Worm (Caenorhabditis elegans): ENCODE data around the gene cpt-5.

cpt-5 gene

DNA sequence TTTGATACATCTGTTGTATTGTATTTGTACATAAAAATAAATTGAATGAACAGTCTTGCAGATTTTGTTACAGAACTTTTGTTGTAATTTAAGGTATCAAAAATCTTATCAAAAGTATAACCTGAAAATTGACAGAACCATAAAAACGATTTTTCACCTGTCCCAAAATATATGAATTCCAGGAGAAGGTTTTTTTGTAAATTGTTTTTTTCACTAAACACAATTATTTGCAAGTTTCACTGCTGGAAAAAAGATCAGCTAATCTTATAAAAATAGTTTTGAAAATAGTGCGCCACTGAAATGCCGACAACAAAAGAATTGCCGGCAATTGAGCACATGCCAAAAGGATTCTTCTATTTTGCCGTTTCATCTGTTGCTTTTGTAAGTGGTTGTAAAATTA is 29.8 kb upstream of the cpt-5 start, which contains the start of gene srx-130:
Gene srx-130 (plus strand): TSS at position 301 of the 400 bp plus-strand sequence.
- no peak for TF ChIP-seq nhr-77 (tag; optimal IDR thresholded peaks at IDR 0.05)
- no peak for TF ChIP-seq sea-2 (GFP tag; optimal IDR thresholded peaks at IDR 0.05)
- TF ChIP-seq nhr-67 (tag; optimal IDR thresholded peaks at IDR 0.05), result no peak
- TF ChIP-seq hmg-11 (tag; optimal IDR thresholded peaks at IDR 0.05), result no peak
- TF ChIP-seq fkh-10 (GFP tag; optimal IDR thresholded peaks at IDR 0.05), result no peak
- TF ChIP-seq skn-1 (tag; optimal IDR thresholded peaks at IDR 0.05), result no peak
- no peak for TF ChIP-seq egl-5 (tag; optimal IDR thresholded peaks at IDR 0.05)
- TF ChIP-seq ama-1 (optimal IDR thresholded peaks at IDR 0.05), result no peak
- TF ChIP-seq nhr-11 (tag; optimal IDR thresholded peaks at IDR 0.05), result no peak
- no peak for TF ChIP-seq mml-1 (tag; optimal IDR thresholded peaks at IDR 0.05)
- no peak for TF ChIP-seq snpc-4 (tag; optimal IDR thresholded peaks at IDR 0.05)
- TF ChIP-seq nfya-1 (tag; optimal IDR thresholded peaks at IDR 0.05; ENCODE audit: insufficient read depth), result no peak
- no peak for TF ChIP-seq jun-1 (tag; optimal IDR thresholded peaks at IDR 0.05)
- no peak for TF ChIP-seq nhr-76 (tag; optimal IDR thresholded peaks at IDR 0.05)
- TF ChIP-seq ceh-28 (tag; optimal IDR thresholded peaks at IDR 0.05), result no peak
- no peak for TF ChIP-seq lin-39 (tag; optimal IDR thresholded peaks at IDR 0.05)
- no peak for TF ChIP-seq elt-2 (tag; optimal IDR thresholded peaks at IDR 0.05)
- no peak for TF ChIP-seq fos-1 (tag; optimal IDR thresholded peaks at IDR 0.05)
- TF ChIP-seq unc-39 (tag; optimal IDR thresholded peaks at IDR 0.05), result no peak

DNA sequence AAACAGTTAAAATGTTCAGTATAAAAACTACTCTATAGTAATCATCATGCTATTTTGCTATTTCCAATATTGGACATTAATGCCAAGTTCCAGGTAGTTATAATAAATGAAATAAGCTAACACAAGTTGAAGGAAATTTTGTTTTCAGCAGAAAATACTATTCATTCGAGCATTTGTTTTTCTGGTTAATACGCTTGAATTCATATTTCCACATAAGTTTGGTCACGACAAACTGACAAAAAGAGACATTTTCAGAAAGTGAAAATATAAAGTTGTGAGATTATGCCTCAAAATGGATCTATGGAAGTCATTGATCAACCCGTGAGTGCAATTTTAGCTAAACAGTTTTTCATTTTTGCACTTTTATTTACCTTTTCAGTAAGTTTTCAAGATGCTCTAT is 27.9 kb upstream of the cpt-5 start, which contains the start of gene srx-131:
Gene srx-131 (plus strand): TSS at position 301 of the 400 bp plus-strand sequence.
- TF ChIP-seq fkh-10 (GFP tag; optimal IDR thresholded peaks at IDR 0.05) (no peak), fkh-2 (tag; optimal IDR thresholded peaks at IDR 0.05) (no peak), ceh-9 (tag; optimal IDR thresholded peaks at IDR 0.05) (no peak), mml-1 (tag; optimal IDR thresholded peaks at IDR 0.05) (no peak), fos-1 (tag; optimal IDR thresholded peaks at IDR 0.05) (no peak), nhr-237 (tag; optimal IDR thresholded peaks at IDR 0.05) (no peak), nfya-1 (tag; optimal IDR thresholded peaks at IDR 0.05; ENCODE audit: insufficient read depth) (no peak), eor-1 (tag; optimal IDR thresholded peaks at IDR 0.05) (no peak), nhr-43 (tag; optimal IDR thresholded peaks at IDR 0.05; ENCODE audit: poor library complexity, severe bottlenecking) (no peak), ceh-16 (tag; optimal IDR thresholded peaks at IDR 0.05) (no peak), egl-5 (tag; optimal IDR thresholded peaks at IDR 0.05) (no peak)

DNA sequence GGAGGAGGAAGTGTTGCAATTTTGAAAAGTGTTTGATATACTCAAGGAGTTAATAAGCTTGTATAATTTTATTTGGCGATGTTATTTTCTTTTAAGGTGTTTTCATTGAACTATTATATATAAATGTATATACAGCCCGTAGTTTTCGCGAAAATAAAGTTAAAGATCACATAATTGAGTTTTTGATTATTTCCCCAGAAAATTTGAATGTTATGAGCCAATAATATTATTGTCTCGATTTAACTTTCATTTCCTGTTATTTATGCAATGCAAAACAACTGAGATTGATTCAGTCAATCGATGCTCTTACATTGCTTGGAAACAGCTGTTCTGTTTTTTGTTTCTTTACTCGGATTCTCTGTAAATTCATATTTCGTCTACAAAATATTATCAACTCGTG is 24.6 kb upstream of the cpt-5 start, which contains the start of gene srx-133:
Gene srx-133 (plus strand): TSS at position 301 of the 400 bp plus-strand sequence.
- TF ChIP-seq mdl-1 (tag; optimal IDR thresholded peaks at IDR 0.05) (no peak), sea-2 (GFP tag; optimal IDR thresholded peaks at IDR 0.05) (no peak), nhr-28 (tag; optimal IDR thresholded peaks at IDR 0.05) (no peak), fos-1 (tag; optimal IDR thresholded peaks at IDR 0.05) (no peak), zag-1 (tag; optimal IDR thresholded peaks at IDR 0.05) (no peak), aly-2 (tag; optimal IDR thresholded peaks at IDR 0.05) (no peak), ceh-28 (tag; optimal IDR thresholded peaks at IDR 0.05) (no peak), R02D3.7 (tag; optimal IDR thresholded peaks at IDR 0.05) (no peak), snpc-4 (tag; optimal IDR thresholded peaks at IDR 0.05) (no peak), jun-1 (tag; optimal IDR thresholded peaks at IDR 0.05) (no peak), unc-62 (GFP tag; optimal IDR thresholded peaks at IDR 0.05) (no peak), nhr-77 (tag; optimal IDR thresholded peaks at IDR 0.05) (no peak), nhr-237 (tag; optimal IDR thresholded peaks at IDR 0.05) (no peak), mml-1 (tag; optimal IDR thresholded peaks at IDR 0.05) (no peak), nhr-12 (tag; optimal IDR thresholded peaks at IDR 0.05) (no peak), ztf-4 (tag; optimal IDR thresholded peaks at IDR 0.05) (no peak), nhr-67 (tag; optimal IDR thresholded peaks at IDR 0.05) (no peak), ztf-11 (tag; optimal IDR thresholded peaks at IDR 0.05) (no peak), lin-39 (tag; optimal IDR thresholded peaks at IDR 0.05) (no peak)

DNA sequence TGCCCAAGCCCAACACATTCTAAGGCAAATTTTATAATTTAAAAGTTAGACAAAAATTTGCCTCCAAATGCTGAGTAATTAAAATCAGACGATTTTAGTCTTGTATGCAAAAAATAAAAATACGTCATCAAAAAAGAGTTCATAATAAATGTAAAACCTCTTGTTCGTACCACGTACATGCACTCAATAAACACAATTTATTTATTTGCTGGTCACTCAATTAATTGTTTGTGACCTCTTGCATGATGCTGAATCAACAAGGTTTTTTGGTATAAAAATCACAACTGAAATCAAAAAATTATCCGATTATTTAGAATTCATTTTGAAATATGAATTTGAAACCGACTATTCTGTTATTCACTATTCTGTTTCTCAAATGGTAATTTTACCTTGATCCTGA is 22.8 kb upstream of the cpt-5 start, which contains the start of gene hpx-2:
Gene hpx-2 (plus strand): TSS at position 301 of the 400 bp plus-strand sequence.
- TF ChIP-seq aly-2 (tag; optimal IDR thresholded peaks at IDR 0.05) (no peak), eor-1 (tag; optimal IDR thresholded peaks at IDR 0.05) (no peak), pqm-1 (tag; optimal IDR thresholded peaks at IDR 0.05) (no peak)

DNA sequence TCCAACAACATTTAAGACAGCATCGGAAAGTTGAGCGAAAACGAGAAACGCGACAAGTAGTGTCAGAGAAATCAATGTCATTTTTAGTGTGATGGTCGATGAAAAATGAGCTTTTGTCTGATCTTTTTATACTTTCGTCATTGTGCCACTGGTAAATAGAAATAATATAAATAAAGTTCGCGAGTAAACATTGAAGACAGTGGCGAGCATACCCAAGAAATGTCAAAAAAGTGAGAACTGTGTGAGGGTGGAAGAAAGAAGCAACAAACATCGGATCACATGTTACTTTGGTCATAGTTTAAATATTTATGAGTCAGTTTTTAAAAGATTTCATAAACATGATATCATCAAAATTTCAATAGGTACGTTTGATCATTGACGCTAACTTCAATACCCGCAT is 18.7 kb upstream of the cpt-5 start, which contains the start of gene ttr-21:
Gene ttr-21 (minus strand): TSS at position 100 of the 400 bp plus-strand sequence.
- TF ChIP-seq pha-4 (tag; optimal IDR thresholded peaks at IDR 0.05) (peak; percentile 91), skn-1 (tag; optimal IDR thresholded peaks at IDR 0.05) (no peak)

Measured in whole organism, L3 larva.